Worm (Caenorhabditis elegans) whole organism, young adult: Measurements from ENCODE around the gene F35B12.10.

ENCODE experiments used
- Y53G8AR.9 ChIP-seq: fragments of 200-800 bp; sonication (Bioruptor generic); conservative IDR thresholded peaks from 2 replicates; pipeline ENCODE4 v1.3.6; 2022; ENCODE audit warnings: missing genetic modification reagents, missing genetic modification characterization, missing compliant biosample characterization
- Y56A3A.18 ChIP-seq: fragments of 200-800 bp; sonication (Bioruptor generic); IDR thresholded peaks from 2 replicates; pipeline ENCODE4 v1.3.6; 2022; ENCODE audit warnings: missing genetic modification reagents, missing genetic modification characterization, missing compliant biosample characterization
- attf-3 ChIP-seq: fragments of 200-800 bp; sonication (Bioruptor generic); conservative IDR thresholded peaks from 2 replicates; pipeline ENCODE4 v1.3.6; 2022; ENCODE audit warnings: missing genetic modification reagents, missing genetic modification characterization, missing compliant biosample characterization
- ceh-79 ChIP-seq: sonication (generic microtip); optimal IDR thresholded peaks from 2 replicates; lab custom pipeline; 2017; ENCODE audit warnings: mild to moderate bottlenecking, missing genetic modification characterization, missing compliant biosample characterization
- dox-1 ChIP-seq: fragments of 200-800 bp; sonication (Bioruptor generic); IDR thresholded peaks from 2 replicates; pipeline ENCODE4 v1.3.6; 2022; ENCODE audit warnings: missing genetic modification reagents, missing genetic modification characterization, missing compliant biosample characterization
- egl-18 ChIP-seq: fragments of 200-800 bp; sonication (Bioruptor generic); IDR thresholded peaks from 2 replicates; pipeline ENCODE4 v1.3.6; 2022; ENCODE audit warnings: missing genetic modification reagents, missing genetic modification characterization, missing compliant biosample characterization
- ets-4 ChIP-seq: fragments of 200-800 bp; sonication (Bioruptor generic); optimal IDR thresholded peaks from 2 replicates; lab custom pipeline; 2018; ENCODE audit warnings: mild to moderate bottlenecking, missing genetic modification characterization, missing compliant biosample characterization
- him-1 ChIP-seq: sonication (generic microtip); optimal IDR thresholded peaks from 2 replicates; lab custom pipeline; 2016; ENCODE audit warnings: missing genotype, missing genetic modification reagents, missing genetic modification characterization, missing compliant biosample characterization
- hlh-12 ChIP-seq: sonication (generic microtip); optimal IDR thresholded peaks from 2 replicates; lab custom pipeline; 2016; ENCODE audit warnings: missing genetic modification characterization, missing compliant biosample characterization
- lin-35 ChIP-seq, 3 experiments: fragments of 150-350 bp in 2 of 3; sonication (generic microtip) in 1 of 3; optimal IDR thresholded peaks; 2 replicates each; lab custom pipeline; 2014 to 2018; ENCODE audit warnings: missing biosample characterization in 3 of 3, missing genetic modification characterization in 3 of 3, missing genetic modification reagents in 3 of 3
- mcd-1 ChIP-seq: fragments of 200-800 bp; sonication (Bioruptor generic); IDR thresholded peaks from 2 replicates; pipeline ENCODE4 v1.3.6; 2022; ENCODE audit warnings: missing genetic modification reagents, missing genetic modification characterization, missing compliant biosample characterization
- nfya-1 ChIP-seq: sonication (generic microtip); optimal IDR thresholded peaks from 2 replicates; lab custom pipeline; 2017; ENCODE audit warnings: antibody characterized with exemption, missing compliant biosample characterization, missing genetic modification characterization, borderline replicate concordance; ENCODE audit not compliant: insufficient read depth
- zfh-2 ChIP-seq: fragments of 200-800 bp; sonication (Bioruptor generic); conservative IDR thresholded peaks from 2 replicates; pipeline ENCODE4 v1.3.6; 2022; ENCODE audit warnings: missing genetic modification reagents, missing genetic modification characterization, missing compliant biosample characterization
- ztf-22 ChIP-seq: fragments of 200-800 bp; sonication (Bioruptor generic); optimal IDR thresholded peaks from 2 replicates; lab custom pipeline; 2018; ENCODE audit warnings: mild to moderate bottlenecking, missing genetic modification characterization, moderate library complexity, missing compliant biosample characterization

DNA sequence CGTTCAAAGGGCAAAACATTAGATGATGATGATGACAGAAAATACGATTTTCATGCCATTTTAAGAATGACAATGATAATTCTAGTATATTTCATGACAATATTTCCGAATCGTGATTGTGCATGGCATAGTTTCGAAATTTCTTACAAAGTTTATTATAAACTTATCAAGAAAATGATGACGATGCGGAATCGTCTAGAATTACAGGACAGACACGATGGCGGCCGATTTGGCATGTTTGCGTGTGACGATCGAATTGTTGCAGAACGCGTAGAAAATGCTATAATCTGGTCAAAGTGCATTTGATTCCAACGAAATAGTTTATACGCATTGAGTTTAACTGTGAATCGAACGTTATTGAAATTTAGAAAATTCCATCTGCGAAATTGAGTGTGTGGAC is 20.2 kb upstream of the F35B12.10 start:
- no peak for TF ChIP-seq egl-18 (GFP tag; lab: Robert Waterston, UW)
- TF ChIP-seq Y53G8AR.9 (GFP tag; lab: Robert Waterston, UW), result no peak
- TF ChIP-seq ets-4 (GFP tag; lab: Kevin White, UChicago), result no peak
- TF ChIP-seq ceh-79 (tag; lab: Kevin White, UChicago), result no peak
- TF ChIP-seq nfya-1, result no peak
- TF ChIP-seq Y56A3A.18 (GFP tag; lab: Robert Waterston, UW), result no peak
- no peak for TF ChIP-seq attf-3
- no peak for TF ChIP-seq zfh-2 (GFP tag; lab: Robert Waterston, UW)
- TF ChIP-seq mcd-1 (GFP tag; lab: Robert Waterston, UW), result no peak
- TF ChIP-seq him-1 (tag; lab: Kevin White, UChicago), result no peak
- TF ChIP-seq hlh-12 (tag; lab: Kevin White, UChicago), result no peak
- TF ChIP-seq dox-1 (GFP tag; lab: Robert Waterston, UW), result no peak
- TF ChIP-seq lin-35 (GFP tag; optimal IDR thresholded peaks at IDR 0.05; lab: Kevin White, UChicago), result no peak
- no peak for TF ChIP-seq ztf-22
